Worm (Caenorhabditis elegans) whole organism, young adult: Measurements from ENCODE around the gene unc-78.

Experiments used
- B0261.1 ChIP-seq: sonication (generic microtip); optimal IDR thresholded peaks from 2 replicates; lab custom pipeline; 2016; ENCODE audit warnings: mild to moderate bottlenecking, missing genetic modification characterization, moderate library complexity, missing compliant biosample characterization
- B0336.3 ChIP-seq: fragments of 200-800 bp; sonication (Bioruptor generic); IDR thresholded peaks from 2 replicates; pipeline ENCODE4 v1.3.6; 2022; ENCODE audit warnings: missing genetic modification characterization, missing compliant biosample characterization
- F10E7.11 ChIP-seq: sonication (generic microtip); optimal IDR thresholded peaks from 2 replicates; lab custom pipeline; 2017; ENCODE audit warnings: mild to moderate bottlenecking, missing genetic modification characterization, moderate library complexity, missing compliant biosample characterization
- F23B12.7 ChIP-seq: sonication (generic microtip); optimal IDR thresholded peaks from 2 replicates; lab custom pipeline; 2017; ENCODE audit warnings: missing genetic modification characterization, mild to moderate bottlenecking, missing compliant biosample characterization, antibody characterized with exemption, moderate library complexity; ENCODE audit not compliant: insufficient read depth
- F33H1.4 ChIP-seq: fragments of 200-800 bp; sonication (Bioruptor generic); IDR thresholded peaks from 2 replicates; pipeline ENCODE4 v1.3.6; 2022; ENCODE audit warnings: missing genetic modification reagents, missing genetic modification characterization, missing compliant biosample characterization
- F39B2.1 ChIP-seq: fragments of 200-800 bp; sonication (Bioruptor generic); IDR thresholded peaks from 2 replicates; pipeline ENCODE4 v1.3.6; 2022; ENCODE audit warnings: missing genetic modification reagents, missing genetic modification characterization, missing compliant biosample characterization
- F57A8.1 ChIP-seq: fragments of 200-800 bp; sonication (Bioruptor generic); optimal IDR thresholded peaks from 2 replicates; lab custom pipeline; 2018; ENCODE audit warnings: mild to moderate bottlenecking, missing genetic modification characterization, moderate library complexity, missing compliant biosample characterization
- F57C9.4 ChIP-seq: sonication (generic microtip); optimal IDR thresholded peaks from 2 replicates; lab custom pipeline; 2017; ENCODE audit warnings: mild to moderate bottlenecking, missing genetic modification characterization, missing compliant biosample characterization
- Y95B8A.8 ChIP-seq: fragments of 200-800 bp; sonication (Bioruptor generic); IDR thresholded peaks from 2 replicates; pipeline ENCODE4 v1.3.6; 2022; ENCODE audit warnings: missing genetic modification reagents, missing genetic modification characterization, missing compliant biosample characterization
- aptf-2 ChIP-seq: fragments of 200-800 bp; sonication (Bioruptor generic); conservative IDR thresholded peaks from 2 replicates; pipeline ENCODE4 v1.3.6; 2022; ENCODE audit warnings: missing genetic modification reagents, missing genetic modification characterization, missing compliant biosample characterization
- atf-7 ChIP-seq: sonication (generic microtip); optimal IDR thresholded peaks from 2 replicates; lab custom pipeline; 2017; ENCODE audit warnings: mild to moderate bottlenecking, missing genetic modification characterization, missing compliant biosample characterization
- chd-7 ChIP-seq: sonication (generic microtip); optimal IDR thresholded peaks from 2 replicates; lab custom pipeline; 2016; ENCODE audit warnings: mild to moderate bottlenecking, missing genetic modification characterization, moderate library complexity, missing compliant biosample characterization
- dpff-1 ChIP-seq: sonication (generic microtip); optimal IDR thresholded peaks from 2 replicates; lab custom pipeline; 2017; ENCODE audit warnings: mild to moderate bottlenecking, missing genetic modification characterization, missing compliant biosample characterization
- efl-1 ChIP-seq: fragments of 150-350 bp; optimal IDR thresholded peaks from 2 replicates; lab custom pipeline; 2014; ENCODE audit warnings: missing biosample characterization, missing genetic modification reagents, missing genetic modification characterization
- gei-17 ChIP-seq: fragments of 200-800 bp; sonication (Bioruptor generic); optimal IDR thresholded peaks from 2 replicates; lab custom pipeline; 2018; ENCODE audit warnings: mild to moderate bottlenecking, missing genetic modification characterization, missing compliant biosample characterization
- hlh-12 ChIP-seq: sonication (generic microtip); optimal IDR thresholded peaks from 2 replicates; lab custom pipeline; 2016; ENCODE audit warnings: missing genetic modification characterization, missing compliant biosample characterization
- hlh-26 ChIP-seq: fragments of 200-800 bp; sonication (Bioruptor generic); conservative IDR thresholded peaks from 2 replicates; pipeline ENCODE4 v1.3.6; 2022; ENCODE audit warnings: missing genetic modification reagents, missing genetic modification characterization, missing compliant biosample characterization
- hrde-1 ChIP-seq: sonication (generic microtip); optimal IDR thresholded peaks from 2 replicates; lab custom pipeline; 2016; ENCODE audit warnings: missing genetic modification characterization, mild to moderate bottlenecking, missing compliant biosample characterization, moderate library complexity, missing genotype, missing genetic modification reagents, borderline replicate concordance
- lag-1 ChIP-seq: fragments of 200-800 bp; sonication (Bioruptor generic); IDR thresholded peaks from 2 replicates; pipeline ENCODE4 v1.3.6; 2022; ENCODE audit warnings: missing genetic modification reagents, missing genetic modification characterization, missing compliant biosample characterization
- let-526 ChIP-seq: fragments of 200-800 bp; sonication (Bioruptor generic); IDR thresholded peaks from 2 replicates; pipeline ENCODE4 v1.3.6; 2022; ENCODE audit warnings: missing genetic modification reagents, missing genetic modification characterization, missing compliant biosample characterization
- let-607 ChIP-seq, 2 experiments: fragments of 200-800 bp in 1 of 2; sonication (Bioruptor generic) in 1 of 2; sonication (generic microtip) in 1 of 2; optimal IDR thresholded peaks; 2 replicates each; lab custom pipeline; 2016 to 2018; ENCODE audit warnings: mild to moderate bottlenecking in 2 of 2, missing compliant biosample characterization in 2 of 2, missing genetic modification characterization in 2 of 2, moderate library complexity in 2 of 2, missing genotype in 1 of 2
- lir-1 ChIP-seq: fragments of 200-800 bp; sonication (Bioruptor generic); conservative IDR thresholded peaks from 2 replicates; pipeline ENCODE4 v1.3.6; 2022; ENCODE audit warnings: missing genetic modification reagents, missing genetic modification characterization, missing compliant biosample characterization
- mel-28 ChIP-seq: sonication (generic microtip); optimal IDR thresholded peaks from 2 replicates; lab custom pipeline; 2016; ENCODE audit warnings: borderline replicate concordance, mild to moderate bottlenecking, missing genetic modification characterization, missing compliant biosample characterization
- nfya-1 ChIP-seq: sonication (generic microtip); optimal IDR thresholded peaks from 2 replicates; lab custom pipeline; 2017; ENCODE audit warnings: antibody characterized with exemption, missing compliant biosample characterization, missing genetic modification characterization, borderline replicate concordance; ENCODE audit not compliant: insufficient read depth
- nhr-179 ChIP-seq: sonication (generic microtip); optimal IDR thresholded peaks from 2 replicates; lab custom pipeline; 2016; ENCODE audit warnings: mild to moderate bottlenecking, missing genetic modification characterization, missing compliant biosample characterization
- nhr-27 ChIP-seq: fragments of 200-800 bp; sonication (Bioruptor generic); optimal IDR thresholded peaks from 2 replicates; lab custom pipeline; 2018; ENCODE audit warnings: mild to moderate bottlenecking, missing genetic modification characterization, moderate library complexity, missing compliant biosample characterization
- nhr-80 ChIP-seq: sonication (generic microtip); optimal IDR thresholded peaks from 2 replicates; lab custom pipeline; 2016; ENCODE audit warnings: missing genetic modification characterization, missing compliant biosample characterization
- rcor-1 ChIP-seq: fragments of 200-800 bp; sonication (Bioruptor generic); IDR thresholded peaks from 2 replicates; pipeline ENCODE4 v1.3.6; 2022; ENCODE audit warnings: missing genetic modification reagents, missing genetic modification characterization, missing compliant biosample characterization
- repo-1 ChIP-seq: sonication (generic microtip); optimal IDR thresholded peaks from 2 replicates; lab custom pipeline; 2017; ENCODE audit warnings: mild to moderate bottlenecking, missing genetic modification characterization, missing compliant biosample characterization
- sdz-38 ChIP-seq: sonication (generic microtip); optimal IDR thresholded peaks from 2 replicates; lab custom pipeline; 2016; ENCODE audit warnings: missing genotype, missing genetic modification characterization, missing compliant biosample characterization
- sea-2 ChIP-seq: fragments of 200-800 bp; sonication (Bioruptor generic); IDR thresholded peaks from 2 replicates; pipeline ENCODE4 v1.3.6; 2022; ENCODE audit warnings: missing genetic modification characterization, missing compliant biosample characterization
- tlf-1 ChIP-seq: fragments of 200-800 bp; sonication (Bioruptor generic); optimal IDR thresholded peaks from 2 replicates; lab custom pipeline; 2018; ENCODE audit warnings: mild to moderate bottlenecking, missing genetic modification characterization, missing compliant biosample characterization
- zim-3 ChIP-seq: sonication (generic microtip); optimal IDR thresholded peaks from 2 replicates; lab custom pipeline; 2017; ENCODE audit warnings: mild to moderate bottlenecking, missing genetic modification characterization, moderate library complexity, missing compliant biosample characterization
- ztf-18 ChIP-seq: sonication (generic microtip); optimal IDR thresholded peaks from 2 replicates; lab custom pipeline; 2016; ENCODE audit warnings: missing genotype, mild to moderate bottlenecking, missing genetic modification characterization, missing compliant biosample characterization
- ztf-22 ChIP-seq: fragments of 200-800 bp; sonication (Bioruptor generic); optimal IDR thresholded peaks from 2 replicates; lab custom pipeline; 2018; ENCODE audit warnings: mild to moderate bottlenecking, missing genetic modification characterization, moderate library complexity, missing compliant biosample characterization
- ztf-26 ChIP-seq: sonication (generic microtip); optimal IDR thresholded peaks from 2 replicates; lab custom pipeline; 2017; ENCODE audit warnings: missing genetic modification characterization, missing compliant biosample characterization
- ztf-6 ChIP-seq: fragments of 200-800 bp; sonication (Bioruptor generic); IDR thresholded peaks from 2 replicates; pipeline ENCODE4 v1.3.6; 2022; ENCODE audit warnings: missing genetic modification reagents, missing genetic modification characterization, missing compliant biosample characterization

The unc-78 gene

ce11 chrX:3403195-3403594, 8.2 kb downstream of the unc-78 start, which contains the start of gene vit-5:
TSS of gene vit-5 (plus strand) at chrX:3403471.
- peak; percentile 56 for TF ChIP-seq chd-7 (tag; lab: Kevin White, UChicago)
- peak; percentile 58 for TF ChIP-seq ztf-22 (GFP tag; lab: Kevin White, UChicago)
- no peak for TF ChIP-seq rcor-1
- TF ChIP-seq hlh-12 (tag; lab: Kevin White, UChicago) = no peak
- peak; percentile 83 for TF ChIP-seq nhr-80 (tag; lab: Kevin White, UChicago)
- peak in 1 of 2 experiments; percentile 69 for TF ChIP-seq let-607 (tag; optimal IDR thresholded peaks at IDR 0.05; lab: Kevin White, UChicago)
- TF ChIP-seq atf-7 = peak; percentile 66
- no peak for TF ChIP-seq F23B12.7 (tag; lab: Kevin White, UChicago)
- TF ChIP-seq efl-1 (GFP tag; lab: Kevin White, UChicago) = no peak
- TF ChIP-seq lag-1 (GFP tag; lab: Robert Waterston, UW) = no peak

ce11 chrX:3401701-3402100, 9.7 kb downstream of the unc-78 start, which contains the start of gene C04F6.9:
TSS of gene C04F6.9 (plus strand) at chrX:3402001.
- TF ChIP-seq ztf-26 (tag; lab: Kevin White, UChicago) (no peak), nhr-80 (tag; lab: Kevin White, UChicago) (no peak), atf-7 (no peak), F39B2.1 (no peak)

- TF ChIP-seq hlh-26 (GFP tag; lab: Robert Waterston, UW) = no peak
- TF ChIP-seq nhr-179 = no peak
- no peak for TF ChIP-seq repo-1 (tag; lab: Kevin White, UChicago)
- no peak for TF ChIP-seq F33H1.4 (GFP tag; lab: Robert Waterston, UW)
- no peak for TF ChIP-seq lag-1 (GFP tag; lab: Robert Waterston, UW)
- no peak for TF ChIP-seq Y95B8A.8 (GFP tag; lab: Robert Waterston, UW)
- TF ChIP-seq tlf-1 (GFP tag; lab: Kevin White, UChicago) = no peak
- no peak for TF ChIP-seq nfya-1 (tag; lab: Kevin White, UChicago)
- no peak for TF ChIP-seq B0336.3 (GFP tag; lab: Robert Waterston, UW)
These were observed 11.0 kb downstream of the unc-78 start for ce11 chrX:3400387-3400786.

- TF ChIP-seq repo-1 (tag; lab: Kevin White, UChicago) = no peak
- no peak for TF ChIP-seq ztf-18 (tag; lab: Kevin White, UChicago)
- TF ChIP-seq F57C9.4 (tag; lab: Kevin White, UChicago) = no peak
- no peak for TF ChIP-seq dpff-1 (tag; lab: Kevin White, UChicago)
- no peak for TF ChIP-seq F57A8.1
- TF ChIP-seq aptf-2 (GFP tag; lab: Robert Waterston, UW) = no peak
- TF ChIP-seq F10E7.11 (tag; lab: Kevin White, UChicago) = no peak
- no peak for TF ChIP-seq zim-3 (tag; lab: Kevin White, UChicago)
- no peak for TF ChIP-seq F23B12.7 (tag; lab: Kevin White, UChicago)
- no peak for TF ChIP-seq ztf-6 (GFP tag; lab: Robert Waterston, UW)
- TF ChIP-seq gei-17 (GFP tag; lab: Kevin White, UChicago) = no peak
- no peak for TF ChIP-seq sea-2 (GFP tag; lab: Robert Waterston, UW)
These were observed 11.5 kb downstream of the unc-78 start, which contains the start of gene cht-1 for ce11 chrX:3399917-3400316. TSS of gene cht-1 (minus strand) at chrX:3400017.

- TF ChIP-seq B0261.1 (tag; lab: Kevin White, UChicago) (no peak), sdz-38 (tag; lab: Kevin White, UChicago) (no peak), nfya-1 (tag; lab: Kevin White, UChicago) (no peak), hrde-1 (tag; lab: Kevin White, UChicago) (no peak), let-526 (GFP tag; lab: Robert Waterston, UW) (no peak), mel-28 (tag; lab: Kevin White, UChicago) (no peak), lir-1 (GFP tag; lab: Robert Waterston, UW) (no peak), nhr-27 (tag; lab: Kevin White, UChicago) (no peak)
- TF ChIP-seq, all 124 proteins: peak for 0
These were observed 14.7 kb downstream of the unc-78 start for ce11 chrX:3396735-3397134.
